Worm (Caenorhabditis elegans): ENCODE measurements around the gene srh-283.

DNA sequence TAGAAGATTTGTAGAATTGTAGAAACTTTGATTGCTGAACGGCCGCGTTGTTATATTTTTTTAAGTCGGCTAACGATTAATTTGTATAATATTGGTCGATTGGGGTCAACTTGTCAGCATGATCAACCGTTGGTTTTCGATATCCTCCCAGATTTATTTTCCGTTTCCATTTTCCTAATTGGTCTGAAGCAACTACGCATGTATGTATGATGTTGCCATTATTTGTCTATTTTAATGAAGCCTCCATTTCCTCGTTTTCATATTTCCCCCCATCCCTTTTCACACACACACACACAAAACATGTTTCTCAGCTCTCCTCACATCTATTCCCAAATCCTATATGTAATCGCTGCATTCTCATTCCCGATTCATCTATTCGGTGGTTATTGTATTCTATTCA is 35.4 kb downstream of the srh-283 start, which contains the start of gene srh-287:
- no peak for TF ChIP-seq pha-4 (tag; optimal IDR thresholded peaks at IDR 0.05)
- TF ChIP-seq lin-11 (tag; optimal IDR thresholded peaks at IDR 0.05), result no peak
- no peak for TF ChIP-seq sdc-2 (tag; optimal IDR thresholded peaks at IDR 0.05)
- no peak for TF ChIP-seq ceh-6 (GFP tag; optimal IDR thresholded peaks at IDR 0.05)
- TF ChIP-seq gmeb-2 (tag; optimal IDR thresholded peaks at IDR 0.05), result no peak

Measured in whole organism, late embryonic.